Worm (Caenorhabditis elegans) whole organism, L4/young adult: ENCODE measurements around the gene mat-3.

ENCODE experiments used
- dao-5 ChIP-seq: sonication (generic microtip); optimal IDR thresholded peaks from 2 replicates; lab custom pipeline; 2016; ENCODE audit warnings: missing genotype, missing genetic modification characterization, moderate library complexity, missing compliant biosample characterization
- him-1 ChIP-seq: sonication (generic microtip); optimal IDR thresholded peaks from 2 replicates; lab custom pipeline; 2016; ENCODE audit warnings: missing genotype, missing genetic modification reagents, missing genetic modification characterization, missing compliant biosample characterization

ce11 chrIII:463711-464110, 11.5 kb upstream of the mat-3 start, which contains the start of gene Y55B1BR.6:
- TF ChIP-seq dao-5 (tag; lab: Kevin White, UChicago) (no peak), him-1 (tag; lab: Kevin White, UChicago) (no peak)
